Worm (Caenorhabditis elegans) whole organism, midembryonic: ENCODE measurements around the gene F02A9.1.

Source experiments
- flt-1 ChIP-seq: fragments of 200-800 bp; sonication (Bioruptor generic); IDR thresholded peaks from 2 replicates; pipeline ENCODE4 v1.3.6; 2022; ENCODE audit warnings: missing genetic modification characterization, missing compliant biosample characterization
- med-1 ChIP-seq: sonication (generic microtip); optimal IDR thresholded peaks from 2 replicates; lab custom pipeline; 2017; ENCODE audit warnings: missing genetic modification characterization, mild to moderate bottlenecking, missing compliant biosample characterization, antibody characterized with exemption, missing genetic modification reagents; ENCODE audit not compliant: insufficient read depth

DNA sequence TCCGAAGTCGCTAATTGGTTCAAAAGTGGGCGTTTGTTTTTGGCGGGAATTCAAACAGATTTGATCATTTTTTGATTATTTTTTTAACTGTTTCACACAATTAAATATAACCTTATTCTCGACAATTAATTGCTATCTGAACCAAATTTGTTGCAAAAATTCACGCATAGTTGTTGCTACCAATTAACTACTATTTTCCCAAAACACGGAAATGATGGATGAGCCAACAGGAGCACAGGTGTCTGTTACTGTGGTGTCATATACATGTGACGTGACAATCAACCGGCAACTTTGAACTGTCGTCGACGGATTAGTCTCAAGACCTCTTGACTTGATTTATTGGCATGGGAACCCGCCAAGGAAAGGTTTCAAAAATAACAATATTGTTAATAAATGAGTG, 4.9 kb downstream of the F02A9.1 start:
- no peak for TF ChIP-seq flt-1 (GFP tag; lab: Robert Waterston, UW)
- no peak for TF ChIP-seq med-1 (GFP tag; lab: Kevin White, UChicago)
